Worm (Caenorhabditis elegans): ENCODE measurements around the gene R11E3.2.

R11E3.2 gene

ce11 chrIV:4821054-4821453, 49.2 kb downstream of the R11E3.2 start, which contains the start of gene H06H21.8:
TSS of gene H06H21.8 (minus strand) at chrIV:4821131.
- peak; percentile 45 for TF ChIP-seq hlh-30 (tag; optimal IDR thresholded peaks at IDR 0.05; ENCODE audit: insufficient read depth)
- peak; percentile 42; the same call in 1 of the 2 replicates for TF ChIP-seq pha-4 (GFP tag; IDR thresholded peaks at IDR 0.05)
- TF ChIP-seq pha-4 (tag; optimal IDR thresholded peaks at IDR 0.05), result no peak
- peak; percentile 72; the same call in 1 of the 2 replicates for TF ChIP-seq tra-1 (GFP tag; IDR thresholded peaks at IDR 0.05)
- TF ChIP-seq dmd-9 (GFP tag; IDR thresholded peaks at IDR 0.05), result no peak
- TF ChIP-seq skn-1 (tag; optimal IDR thresholded peaks at IDR 0.05), result no peak
- TF ChIP-seq nhr-48 (tag; optimal IDR thresholded peaks at IDR 0.05), result peak; percentile 29
- no peak for TF ChIP-seq lin-38 (GFP tag; IDR thresholded peaks at IDR 0.05)
- no peak for TF ChIP-seq ceh-28 (tag; optimal IDR thresholded peaks at IDR 0.05)
- TF ChIP-seq dpl-1 (GFP tag; optimal IDR thresholded peaks at IDR 0.05), result no peak
- no peak for TF ChIP-seq nhr-77 (tag; optimal IDR thresholded peaks at IDR 0.05)
- TF ChIP-seq dve-1 (tag; optimal IDR thresholded peaks at IDR 0.05; ENCODE audit: insufficient read depth), result peak; percentile 83
- no peak for TF ChIP-seq daf-8 (GFP tag; IDR thresholded peaks at IDR 0.05)
- no peak for TF ChIP-seq nhr-111 (GFP tag; optimal IDR thresholded peaks at IDR 0.05)
- no peak for TF ChIP-seq daf-16 (GFP tag; optimal IDR thresholded peaks at IDR 0.05)
- TF ChIP-seq daf-16 (tag; optimal IDR thresholded peaks at IDR 0.05), result peak; percentile 70
- TF ChIP-seq php-3 (GFP tag; IDR thresholded peaks at IDR 0.05), result 0 out of 2 replicates have a peak, but pooled peaks have one; percentile 37
- TF ChIP-seq hlh-11 (tag; optimal IDR thresholded peaks at IDR 0.05), result peak; percentile 70
- peak; percentile 42 for TF ChIP-seq pqm-1 (tag; optimal IDR thresholded peaks at IDR 0.05)
- peak; percentile 56 for TF ChIP-seq aha-1 (tag)
- TF ChIP-seq egl-27 (tag; optimal IDR thresholded peaks at IDR 0.05), result no peak
- TF ChIP-seq dmd-6 (GFP tag; IDR thresholded peaks at IDR 0.05), result peak; percentile 94
- TF ChIP-seq madf-9 (GFP tag; conservative IDR thresholded peaks at IDR 0.05), result no peak
- no peak for TF ChIP-seq nhr-10 (tag; optimal IDR thresholded peaks at IDR 0.05)
- no peak for TF ChIP-seq nhr-11 (tag; optimal IDR thresholded peaks at IDR 0.05)
- no peak for TF ChIP-seq zfp-2 (tag; optimal IDR thresholded peaks at IDR 0.05)
- no peak for TF ChIP-seq lin-29 (GFP tag; IDR thresholded peaks at IDR 0.05)
- TF ChIP-seq spr-3 (GFP tag; optimal IDR thresholded peaks at IDR 0.05), result no peak
- no peak for TF ChIP-seq lin-13 (GFP tag; optimal IDR thresholded peaks at IDR 0.05)
- no peak for TF ChIP-seq madf-5 (GFP tag; IDR thresholded peaks at IDR 0.05)
- no peak for TF ChIP-seq mxl-2 (GFP tag; conservative IDR thresholded peaks at IDR 0.05)
- TF ChIP-seq Y48G9A.11 (GFP tag; IDR thresholded peaks at IDR 0.05), result no peak
- no peak for TF ChIP-seq ceh-44 (GFP tag; IDR thresholded peaks at IDR 0.05)
- TF ChIP-seq nhr-28 (tag; optimal IDR thresholded peaks at IDR 0.05), result peak; percentile 72
- TF ChIP-seq ces-1 (GFP tag; optimal IDR thresholded peaks at IDR 0.05), result no peak
- no peak for TF ChIP-seq zfp-3 (GFP tag; conservative IDR thresholded peaks at IDR 0.05)
- TF ChIP-seq mdl-1 (tag; optimal IDR thresholded peaks at IDR 0.05), result peak in 1 of 2 experiments; percentile 3

ce11 chrIV:4821843-4822242, 50.0 kb downstream of the R11E3.2 start:
- TF ChIP-seq ces-1 (GFP tag; optimal IDR thresholded peaks at IDR 0.05) (no peak), hlh-30 (tag; optimal IDR thresholded peaks at IDR 0.05; ENCODE audit: insufficient read depth) (no peak), saeg-2 (GFP tag; IDR thresholded peaks at IDR 0.05) (no peak), unc-39 (tag; optimal IDR thresholded peaks at IDR 0.05) (no peak), arid-1 (GFP tag; conservative IDR thresholded peaks at IDR 0.05) (no peak), mep-1 (tag; optimal IDR thresholded peaks at IDR 0.05) (no peak), daf-8 (GFP tag; IDR thresholded peaks at IDR 0.05) (no peak), madf-5 (GFP tag; IDR thresholded peaks at IDR 0.05) (no peak), daf-16 (GFP tag; optimal IDR thresholded peaks at IDR 0.05) (peak in 1 of 2 experiments; percentile 23), daf-16 (tag; optimal IDR thresholded peaks at IDR 0.05) (peak; percentile 93), duxl-1 (tag; optimal IDR thresholded peaks at IDR 0.05; ENCODE audit: poor library complexity) (no peak), fkh-10 (GFP tag; optimal IDR thresholded peaks at IDR 0.05) (no peak), dmd-6 (GFP tag; IDR thresholded peaks at IDR 0.05) (peak; percentile 90), ceh-62 (tag; optimal IDR thresholded peaks at IDR 0.05) (no peak), snpc-1.2 (GFP tag; IDR thresholded peaks at IDR 0.05) (no peak), ceh-32 (tag; optimal IDR thresholded peaks at IDR 0.05; ENCODE audit: poor library complexity) (no peak), ceh-44 (GFP tag; IDR thresholded peaks at IDR 0.05) (no peak), ceh-82 (tag; optimal IDR thresholded peaks at IDR 0.05) (no peak), mdl-1 (tag; optimal IDR thresholded peaks at IDR 0.05) (no peak), hlh-11 (tag; optimal IDR thresholded peaks at IDR 0.05) (peak; percentile 34), nhr-6 (tag; optimal IDR thresholded peaks at IDR 0.05) (no peak), egl-27 (tag; optimal IDR thresholded peaks at IDR 0.05) (no peak), hmg-1.1 (GFP tag; IDR thresholded peaks at IDR 0.05) (no peak), gei-8 (GFP tag; optimal IDR thresholded peaks at IDR 0.05) (no peak), F10B5.3 (tag; optimal IDR thresholded peaks at IDR 0.05) (no peak)
